Fruit fly (Drosophila melanogaster) whole organism, prepupa: ENCODE results near the gene CG32147.

Experiments
- Blimp-1 ChIP-seq: fragments of 200-800 bp; sonication (Bioruptor generic); optimal IDR thresholded peaks from 3 replicates; lab custom pipeline; 2017; ENCODE audit warnings: missing biosample characterization, missing genetic modification characterization, mild to moderate bottlenecking, moderate library complexity, missing genetic modification reagents
- CG10631 ChIP-seq: fragments of 200-800 bp; sonication (Bioruptor generic); optimal IDR thresholded peaks from 2 replicates; lab custom pipeline; 2016; ENCODE audit warnings: missing biosample characterization, missing genetic modification characterization
- CG11294 ChIP-seq: fragments of 200-800 bp; sonication (Bioruptor generic); IDR thresholded peaks from 2 replicates; pipeline ENCODE4 v1.3.6; 2022; ENCODE audit warnings: missing biosample characterization, missing genetic modification characterization
- CG11762 ChIP-seq: fragments of 200-800 bp; sonication (Bioruptor generic); optimal IDR thresholded peaks from 3 replicates; lab custom pipeline; 2016; ENCODE audit warnings: missing biosample characterization, missing genetic modification characterization; ENCODE audit not compliant: insufficient read depth
- CG11902 ChIP-seq: fragments of 200-800 bp; sonication (Bioruptor generic); optimal IDR thresholded peaks from 3 replicates; lab custom pipeline; 2016; ENCODE audit warnings: missing biosample characterization, missing genetic modification characterization
- CG15336 ChIP-seq: fragments of 200-800 bp; sonication (Bioruptor generic); IDR thresholded peaks from 2 replicates; pipeline ENCODE4 v1.3.6; 2022; ENCODE audit warnings: missing biosample characterization, missing genetic modification characterization
- CG1621 ChIP-seq: fragments of 200-800 bp; sonication (Bioruptor generic); optimal IDR thresholded peaks from 3 replicates; lab custom pipeline; 2018; ENCODE audit warnings: missing biosample characterization, mild to moderate bottlenecking, missing genetic modification characterization
- CG16779 ChIP-seq: fragments of 200-800 bp; sonication (Bioruptor generic); optimal IDR thresholded peaks from 3 replicates; lab custom pipeline; 2017; ENCODE audit warnings: missing biosample characterization, mild to moderate bottlenecking, missing genetic modification characterization
- CG31627 ChIP-seq: fragments of 200-800 bp; sonication (Bioruptor generic); optimal IDR thresholded peaks from 3 replicates; lab custom pipeline; 2016; ENCODE audit warnings: missing biosample characterization, missing genetic modification characterization
- CG32006 ChIP-seq: fragments of 200-800 bp; sonication (Bioruptor generic); optimal IDR thresholded peaks from 3 replicates; lab custom pipeline; 2017; ENCODE audit warnings: missing biosample characterization, mild to moderate bottlenecking, missing genetic modification characterization
- CG3919 ChIP-seq: fragments of 200-800 bp; sonication (Bioruptor generic); optimal IDR thresholded peaks from 3 replicates; lab custom pipeline; 2016; ENCODE audit warnings: missing biosample characterization, missing genetic modification characterization
- CG6276 ChIP-seq: fragments of 200-800 bp; sonication (Bioruptor generic); optimal IDR thresholded peaks from 2 replicates; lab custom pipeline; 2017; ENCODE audit warnings: missing biosample characterization, mild to moderate bottlenecking, missing genetic modification characterization
- CG6808 ChIP-seq: fragments of 200-800 bp; sonication (Bioruptor generic); optimal IDR thresholded peaks from 3 replicates; lab custom pipeline; 2017; ENCODE audit warnings: missing biosample characterization, missing genetic modification characterization, mild to moderate bottlenecking, moderate library complexity, missing genetic modification reagents
- CG7368 ChIP-seq: fragments of 200-800 bp; sonication (Bioruptor generic); optimal IDR thresholded peaks from 3 replicates; lab custom pipeline; 2016; ENCODE audit warnings: missing biosample characterization, missing genetic modification characterization
- CG8319 ChIP-seq: fragments of 200-800 bp; sonication (Bioruptor generic); optimal IDR thresholded peaks from 3 replicates; lab custom pipeline; 2016; ENCODE audit warnings: missing biosample characterization, missing genetic modification characterization
- CG8632 ChIP-seq: fragments of 200-800 bp; sonication (Bioruptor generic); optimal IDR thresholded peaks from 3 replicates; lab custom pipeline; 2016; ENCODE audit warnings: missing biosample characterization, missing genetic modification characterization
- CG9139 ChIP-seq: fragments of 200-800 bp; sonication (Bioruptor generic); optimal IDR thresholded peaks from 3 replicates; lab custom pipeline; 2017; ENCODE audit warnings: missing biosample characterization, mild to moderate bottlenecking, missing genetic modification characterization
- Eip75B ChIP-seq: fragments of 200-800 bp; sonication (Bioruptor generic); optimal IDR thresholded peaks from 3 replicates; lab custom pipeline; 2016; ENCODE audit warnings: missing biosample characterization, missing genetic modification characterization
- Eip78C ChIP-seq: fragments of 200-800 bp; sonication (Bioruptor generic); peaks from one replicate; lab custom pipeline; 2016; ENCODE audit warnings: missing biosample characterization, missing genetic modification characterization
- Eip93F ChIP-seq: fragments of 200-800 bp; sonication (Bioruptor generic); optimal IDR thresholded peaks from 2 replicates; lab custom pipeline; 2016; ENCODE audit warnings: missing biosample characterization, mild to moderate bottlenecking, missing genetic modification characterization
- Ets21C ChIP-seq: fragments of 200-800 bp; sonication (Bioruptor generic); optimal IDR thresholded peaks from 3 replicates; lab custom pipeline; 2016; ENCODE audit warnings: missing biosample characterization, missing genetic modification characterization
- Ets96B ChIP-seq: fragments of 200-800 bp; optimal IDR thresholded peaks from 2 replicates; lab custom pipeline; 2019; ENCODE audit warnings: missing biosample characterization, mild to moderate bottlenecking, missing genetic modification characterization, moderate library complexity
- Gug ChIP-seq: fragments of 200-800 bp; sonication (Bioruptor generic); IDR thresholded peaks from 2 replicates; pipeline ENCODE4 v1.3.6; 2022; ENCODE audit warnings: missing biosample characterization, missing genetic modification characterization
- Hr39 ChIP-seq: fragments of 200-800 bp; sonication (Bioruptor generic); optimal IDR thresholded peaks from 2 replicates; lab custom pipeline; 2016; ENCODE audit warnings: missing biosample characterization, missing genetic modification characterization
- Lpt ChIP-seq: fragments of 200-800 bp; sonication (Bioruptor generic); optimal IDR thresholded peaks from 3 replicates; lab custom pipeline; 2016; ENCODE audit warnings: missing biosample characterization, missing genetic modification characterization
- Met ChIP-seq: fragments of 200-800 bp; sonication (Bioruptor generic); optimal IDR thresholded peaks from 3 replicates; lab custom pipeline; 2016; ENCODE audit warnings: missing biosample characterization, missing genetic modification characterization
- Smox ChIP-seq: fragments of 200-800 bp; sonication (Bioruptor generic); optimal IDR thresholded peaks from 3 replicates; lab custom pipeline; 2016; ENCODE audit warnings: missing biosample characterization, missing genetic modification characterization
- Sox14 ChIP-seq: fragments of 200-800 bp; sonication (Bioruptor generic); optimal IDR thresholded peaks from 3 replicates; lab custom pipeline; 2016; ENCODE audit warnings: missing biosample characterization, missing genetic modification characterization
- Sox15 ChIP-seq: fragments of 200-800 bp; sonication (Bioruptor generic); optimal IDR thresholded peaks from 3 replicates; lab custom pipeline; 2016; ENCODE audit warnings: missing biosample characterization, missing genetic modification characterization
- achi ChIP-seq: fragments of 200-800 bp; sonication (Bioruptor generic); optimal IDR thresholded peaks from 3 replicates; lab custom pipeline; 2016; ENCODE audit warnings: missing biosample characterization, missing genetic modification characterization
- cyc ChIP-seq: fragments of 200-800 bp; sonication (Bioruptor generic); optimal IDR thresholded peaks from 3 replicates; lab custom pipeline; 2016; ENCODE audit warnings: missing biosample characterization, missing genetic modification characterization
- dac ChIP-seq: fragments of 200-800 bp; sonication (Bioruptor generic); optimal IDR thresholded peaks from 2 replicates; lab custom pipeline; 2017; ENCODE audit warnings: missing biosample characterization, mild to moderate bottlenecking, missing genetic modification characterization
- dsx ChIP-seq: fragments of 200-800 bp; optimal IDR thresholded peaks from 3 replicates; lab custom pipeline; 2019; ENCODE audit warnings: missing biosample characterization, mild to moderate bottlenecking, missing genetic modification characterization, moderate library complexity; ENCODE audit not compliant: poor library complexity, severe bottlenecking
- eg ChIP-seq: fragments of 200-800 bp; sonication (Bioruptor generic); IDR thresholded peaks from 3 replicates; pipeline ENCODE4 v1.3.6; 2022; ENCODE audit warnings: missing biosample characterization, missing genetic modification characterization
- lz ChIP-seq: fragments of 200-800 bp; sonication (Bioruptor generic); optimal IDR thresholded peaks from 3 replicates; lab custom pipeline; 2016; ENCODE audit warnings: missing biosample characterization, missing genetic modification characterization
- net ChIP-seq: fragments of 200-800 bp; sonication (Bioruptor generic); optimal IDR thresholded peaks from 3 replicates; lab custom pipeline; 2016; ENCODE audit warnings: missing biosample characterization, missing genetic modification characterization
- pdm3 ChIP-seq: fragments of 200-800 bp; sonication (Bioruptor generic); optimal IDR thresholded peaks from 3 replicates; lab custom pipeline; 2016; ENCODE audit warnings: missing biosample characterization, missing genetic modification characterization
- ss ChIP-seq, 2 experiments: fragments of 200-800 bp; sonication (Bioruptor generic); optimal IDR thresholded peaks; 2 replicates in 1 of 2; 3 replicates in 1 of 2; lab custom pipeline; 2017 to 2018; ENCODE audit warnings: mild to moderate bottlenecking in 2 of 2, missing biosample characterization in 2 of 2, missing genetic modification characterization in 2 of 2, moderate library complexity in 1 of 2
- svp ChIP-seq: fragments of 200-800 bp; sonication (Bioruptor generic); peaks from one replicate; lab custom pipeline; 2016; ENCODE audit warnings: missing biosample characterization, missing genetic modification characterization
- topi ChIP-seq: fragments of 200-800 bp; sonication (Bioruptor generic); optimal IDR thresholded peaks from 3 replicates; lab custom pipeline; 2016; ENCODE audit warnings: missing biosample characterization, missing genetic modification characterization
- vri ChIP-seq: fragments of 200-800 bp; sonication (Bioruptor generic); optimal IDR thresholded peaks from 3 replicates; lab custom pipeline; 2016; ENCODE audit warnings: missing biosample characterization, mild to moderate bottlenecking, missing genetic modification characterization

CG32147 gene

dm6 chr3L:15101639-15102413 lies 42.0 kb downstream of the CG32147 start (continued):
- peak; percentile 84 for TF ChIP-seq svp
- peak; percentile 33 for TF ChIP-seq Smox (GFP tag; lab: Kevin White, UChicago)
- TF ChIP-seq Ets96B, result peak; percentile 10
- TF ChIP-seq Lpt (GFP tag; lab: Kevin White, UChicago), result peak; percentile 41
- peak; percentile 42 for TF ChIP-seq Met (GFP tag; lab: Kevin White, UChicago)
- TF ChIP-seq vri (GFP tag; lab: Kevin White, UChicago), result peak; percentile 69
- TF ChIP-seq lz (GFP tag; lab: Kevin White, UChicago), result peak; percentile 40
- TF ChIP-seq Eip75B (GFP tag; lab: Kevin White, UChicago), result peak; percentile 21
- peak; percentile 3 for TF ChIP-seq CG9139
- no peak for TF ChIP-seq CG11294 (GFP tag; lab: Robert Waterston, UW)

- peak; percentile 33 for TF ChIP-seq Eip78C (GFP tag; lab: Kevin White, UChicago)
- no peak for TF ChIP-seq CG8319 (GFP tag; lab: Kevin White, UChicago)
Measured at dm6 chr3L:15100983-15101382, 42.9 kb downstream of the CG32147 start.

dm6 chr3L:15099541-15099940 lies 44.3 kb downstream of the CG32147 start:
- no peak for TF ChIP-seq CG6808 (GFP tag; lab: Kevin White, UChicago)
- TF ChIP-seq cyc, result no peak
- peak; percentile 23 for TF ChIP-seq CG32006 (GFP tag; lab: Kevin White, UChicago)
- peak; percentile 88 for TF ChIP-seq svp
- TF ChIP-seq CG11902 (GFP tag; lab: Kevin White, UChicago), result no peak
- TF ChIP-seq Eip78C (GFP tag; lab: Kevin White, UChicago), result peak; percentile 38
- TF ChIP-seq, all 60 proteins: peak for 3

- TF ChIP-seq CG9139 (peak; percentile 56), Gug (peak; percentile 90), cyc (peak; percentile 56), CG8632 (peak; percentile 76), ss (GFP tag; optimal IDR thresholded peaks at IDR 0.05; lab: Kevin White, UChicago) (peak; percentile 23 to 51), net (GFP tag; lab: Kevin White, UChicago) (peak; percentile 71), Blimp-1 (GFP tag; lab: Kevin White, UChicago) (peak; percentile 94), CG7368 (GFP tag; lab: Kevin White, UChicago) (peak; percentile 86), Met (GFP tag; lab: Kevin White, UChicago) (peak; percentile 48), svp (peak; percentile 70), dsx (peak; percentile 74), eg (GFP tag; lab: Robert Waterston, UW) (peak; percentile 94), Sox14 (GFP tag; lab: Kevin White, UChicago) (peak; percentile 16), lz (GFP tag; lab: Kevin White, UChicago) (peak; percentile 52), Sox15 (GFP tag; lab: Kevin White, UChicago) (no peak), CG16779 (tag; lab: Kevin White, UChicago) (peak; percentile 53), CG15336 (GFP tag; lab: Robert Waterston, UW) (peak; percentile 95), CG3919 (GFP tag; lab: Kevin White, UChicago) (peak; percentile 86), dac (GFP tag; lab: Kevin White, UChicago) (peak; percentile 35), CG1621 (tag; lab: Kevin White, UChicago) (peak; percentile 36), Hr39 (no peak), CG11902 (GFP tag; lab: Kevin White, UChicago) (no peak), CG6808 (GFP tag; lab: Kevin White, UChicago) (peak; percentile 72), CG11762 (GFP tag; lab: Kevin White, UChicago) (peak; percentile 74), CG6276 (GFP tag; lab: Kevin White, UChicago) (peak; percentile 91), pdm3 (GFP tag; lab: Kevin White, UChicago) (peak; percentile 18), topi (peak; percentile 61), CG10631 (GFP tag; lab: Kevin White, UChicago) (peak; percentile 86), Eip93F (no peak), vri (GFP tag; lab: Kevin White, UChicago) (peak; percentile 3), Ets21C (GFP tag; lab: Kevin White, UChicago) (no peak), CG31627 (GFP tag; lab: Kevin White, UChicago) (no peak), achi (GFP tag; lab: Kevin White, UChicago) (peak; percentile 73)
Measured at dm6 chr3L:15098659-15099512, 45.0 kb downstream of the CG32147 start.
